Worm (Caenorhabditis elegans) whole organism, late embryonic: ENCODE results near the gene T03D8.6.

Experiments used
- ceh-9 ChIP-seq: sonication (generic microtip); optimal IDR thresholded peaks from 2 replicates; lab custom pipeline; 2016; ENCODE audit warnings: mild to moderate bottlenecking, missing genetic modification characterization, inconsistent platforms, missing compliant biosample characterization
- dve-1 ChIP-seq: sonication (generic microtip); optimal IDR thresholded peaks from 2 replicates; lab custom pipeline; 2017; ENCODE audit warnings: antibody characterized with exemption, mild to moderate bottlenecking, missing genetic modification characterization, missing compliant biosample characterization
- nhr-11 ChIP-seq: fragments of 150-350 bp; optimal IDR thresholded peaks from 2 replicates; lab custom pipeline; 2014; ENCODE audit warnings: missing biosample characterization, missing genetic modification characterization

- TF ChIP-seq nhr-11 (tag; lab: Kevin White, UChicago) (no peak), ceh-9 (tag; lab: Kevin White, UChicago) (no peak), dve-1 (tag; lab: Kevin White, UChicago) (no peak)
Observed at ce11 chrV:20851847-20852386, 31.8 kb upstream of the T03D8.6 start, which contains the start of gene ndua-1.
